Worm (Caenorhabditis elegans): ENCODE results near the gene sfxn-1.1.

sfxn-1.1 gene

ce11 chrII:9537429-9537828, 18.7 kb upstream of the sfxn-1.1 start, which contains the start of gene sra-8:
TSS of gene sra-8 (plus strand) at chrII:9537729.
- TF ChIP-seq skn-1 (tag; optimal IDR thresholded peaks at IDR 0.05): no peak
- TF ChIP-seq aly-2 (tag; optimal IDR thresholded peaks at IDR 0.05): no peak
- no peak for TF ChIP-seq F16B12.6 (tag; optimal IDR thresholded peaks at IDR 0.05)
- no peak for TF ChIP-seq fkh-8 (tag; optimal IDR thresholded peaks at IDR 0.05)
- no peak for TF ChIP-seq mef-2 (tag; optimal IDR thresholded peaks at IDR 0.05)
- TF ChIP-seq rnt-1 (tag; optimal IDR thresholded peaks at IDR 0.05): no peak
- TF ChIP-seq ztf-4 (tag; optimal IDR thresholded peaks at IDR 0.05): no peak
- no peak for TF ChIP-seq unc-86 (tag; optimal IDR thresholded peaks at IDR 0.05)
- TF ChIP-seq ama-1 (optimal IDR thresholded peaks at IDR 0.05): no peak
- TF ChIP-seq tlp-1 (tag; optimal IDR thresholded peaks at IDR 0.05): no peak

ce11 chrII:9532011-9532410, 13.3 kb upstream of the sfxn-1.1 start, which contains the start of gene sra-9:
TSS of gene sra-9 (plus strand) at chrII:9532311.
- TF ChIP-seq mep-1 (tag; optimal IDR thresholded peaks at IDR 0.05): no peak
- no peak for TF ChIP-seq ztf-11 (tag; optimal IDR thresholded peaks at IDR 0.05)

- TF ChIP-seq xbp-1 (tag; optimal IDR thresholded peaks at IDR 0.05) (no peak), ets-5 (GFP tag; IDR thresholded peaks at IDR 0.05) (no peak), mdl-1 (tag; optimal IDR thresholded peaks at IDR 0.05) (no peak), rnt-1 (tag; optimal IDR thresholded peaks at IDR 0.05) (no peak)
Measured at ce11 chrII:9528480-9528879, 9.8 kb upstream of the sfxn-1.1 start, which contains the start of gene sra-2. TSS of gene sra-2 (plus strand) at chrII:9528780.

ce11 chrII:9523539-9524224, 5.0 kb upstream of the sfxn-1.1 start, which contains the start of gene mex-6:
TSS of gene mex-6 (plus strand) at chrII:9524174.
- TF ChIP-seq C16A3.4 (tag; optimal IDR thresholded peaks at IDR 0.05) (no peak), snpc-4 (tag; optimal IDR thresholded peaks at IDR 0.05) (no peak), nhr-85 (tag) (no peak), F16B12.6 (tag; optimal IDR thresholded peaks at IDR 0.05) (no peak), pax-3 (tag; optimal IDR thresholded peaks at IDR 0.05) (no peak), nhr-20 (tag; optimal IDR thresholded peaks at IDR 0.05) (no peak), xbp-1 (tag; optimal IDR thresholded peaks at IDR 0.05) (no peak), snu-23 (GFP tag; optimal IDR thresholded peaks at IDR 0.05) (no peak), ceh-63 (GFP tag; optimal IDR thresholded peaks at IDR 0.05) (no peak), efl-3 (GFP tag; optimal IDR thresholded peaks at IDR 0.05) (no peak), zip-4 (GFP tag; optimal IDR thresholded peaks at IDR 0.05) (no peak), nhr-71 (tag; optimal IDR thresholded peaks at IDR 0.05) (no peak)

- TF ChIP-seq elt-2 (tag; optimal IDR thresholded peaks at IDR 0.05): no peak
- no peak for TF ChIP-seq dsc-1 (tag; optimal IDR thresholded peaks at IDR 0.05)
- no peak for TF ChIP-seq irx-1 (tag; optimal IDR thresholded peaks at IDR 0.05)
- TF ChIP-seq sup-37 (GFP tag; optimal IDR thresholded peaks at IDR 0.05): no peak
- TF ChIP-seq sox-4 (tag; optimal IDR thresholded peaks at IDR 0.05): no peak
- TF ChIP-seq pax-3 (tag; optimal IDR thresholded peaks at IDR 0.05): no peak
- TF ChIP-seq lin-35 (GFP tag; optimal IDR thresholded peaks at IDR 0.05): no peak
- TF ChIP-seq dpl-1 (GFP tag; optimal IDR thresholded peaks at IDR 0.05): no peak
- no peak for TF ChIP-seq nhr-12 (tag; optimal IDR thresholded peaks at IDR 0.05)
- no peak for TF ChIP-seq fkh-8 (tag; optimal IDR thresholded peaks at IDR 0.05)
- no peak for TF ChIP-seq unc-30 (tag; optimal IDR thresholded peaks at IDR 0.05)
- no peak for TF ChIP-seq tlp-1 (tag; optimal IDR thresholded peaks at IDR 0.05)
- TF ChIP-seq nhr-77 (tag; optimal IDR thresholded peaks at IDR 0.05): no peak
- TF ChIP-seq lir-3 (tag; optimal IDR thresholded peaks at IDR 0.05; ENCODE audit: poor library complexity): no peak
- no peak for TF ChIP-seq unc-130 (tag; optimal IDR thresholded peaks at IDR 0.05)
- no peak for TF ChIP-seq lin-39 (tag; optimal IDR thresholded peaks at IDR 0.05)
- TF ChIP-seq isw-1 (GFP tag; IDR thresholded peaks at IDR 0.05): no peak
Measured at ce11 chrII:9522986-9523385, 4.3 kb upstream of the sfxn-1.1 start, which contains the start of gene AH6.17. TSS of gene AH6.17 (plus strand) at chrII:9523170.
